Worm (Caenorhabditis elegans) whole organism, L3 larva: ENCODE measurements around the gene srbc-57.
A peak's percentile ranks its signal among the peaks of the same experiment; 100 is the strongest.

ENCODE experiments used
- R02D3.7 ChIP-seq: fragments of 150-350 bp; optimal IDR thresholded peaks from 2 replicates; lab custom pipeline; 2014; ENCODE audit warnings: missing biosample characterization, missing genetic modification characterization
- ZK546.5 ChIP-seq: sonication (generic microtip); optimal IDR thresholded peaks from 2 replicates; lab custom pipeline; 2017; ENCODE audit warnings: missing biosample characterization, missing genetic modification characterization
- ama-1 ChIP-seq: fragments of 150-350 bp; optimal IDR thresholded peaks from 2 replicates; lab custom pipeline; 2018
- ceh-82 ChIP-seq: fragments of 150-350 bp; optimal IDR thresholded peaks from 2 replicates; lab custom pipeline; 2014; ENCODE audit warnings: missing biosample characterization, missing genetic modification characterization
- ceh-9 ChIP-seq: sonication (generic microtip); optimal IDR thresholded peaks from 2 replicates; lab custom pipeline; 2018; ENCODE audit warnings: missing biosample characterization, missing genetic modification characterization
- daf-12 ChIP-seq: fragments of 150-350 bp; optimal IDR thresholded peaks from 2 replicates; lab custom pipeline; 2014; ENCODE audit warnings: missing biosample characterization, missing genetic modification reagents, missing genetic modification characterization
- elt-1 ChIP-seq: fragments of 150-350 bp; optimal IDR thresholded peaks from 2 replicates; lab custom pipeline; 2014; ENCODE audit warnings: missing biosample characterization, missing genetic modification characterization
- elt-2 ChIP-seq: sonication (generic microtip); optimal IDR thresholded peaks from 2 replicates; lab custom pipeline; 2016; ENCODE audit warnings: missing genetic modification reagents, mild to moderate bottlenecking, missing genetic modification characterization, missing compliant biosample characterization
- elt-3 ChIP-seq, 3 experiments: fragments of 150-350 bp in 1 of 3; sonication (generic microtip) in 2 of 3; optimal IDR thresholded peaks; 2 replicates in 2 of 3; 4 replicates in 1 of 3; lab custom pipeline; 2014 to 2017; ENCODE audit warnings: missing biosample characterization in 3 of 3, missing genetic modification characterization in 3 of 3
- eor-1 ChIP-seq, 2 experiments: fragments of 150-350 bp; optimal IDR thresholded peaks; 2 replicates each; lab custom pipeline; 2014 to 2018; ENCODE audit warnings: missing biosample characterization in 2 of 2, missing genetic modification characterization in 2 of 2
- fkh-10 ChIP-seq: sonication (generic microtip); optimal IDR thresholded peaks from 2 replicates; lab custom pipeline; 2017; ENCODE audit warnings: missing biosample characterization, missing genetic modification reagents, missing genetic modification characterization
- fkh-2 ChIP-seq: fragments of 150-350 bp; optimal IDR thresholded peaks from 2 replicates; lab custom pipeline; 2014; ENCODE audit warnings: missing biosample characterization, missing genetic modification reagents, missing genetic modification characterization
- fos-1 ChIP-seq: fragments of 150-350 bp; optimal IDR thresholded peaks from 2 replicates; lab custom pipeline; 2014; ENCODE audit warnings: missing biosample characterization, missing genetic modification characterization
- hmg-11 ChIP-seq: sonication (generic microtip); optimal IDR thresholded peaks from 2 replicates; lab custom pipeline; 2016; ENCODE audit warnings: missing genetic modification characterization, missing compliant biosample characterization
- jun-1 ChIP-seq: fragments of 150-350 bp; optimal IDR thresholded peaks from 2 replicates; lab custom pipeline; 2014; ENCODE audit warnings: missing biosample characterization, missing genetic modification reagents, missing genetic modification characterization
- lin-15B ChIP-seq: fragments of 150-350 bp; optimal IDR thresholded peaks from 2 replicates; lab custom pipeline; 2014; ENCODE audit warnings: missing biosample characterization, missing genetic modification characterization
- lin-39 ChIP-seq: fragments of 150-350 bp; optimal IDR thresholded peaks from 2 replicates; lab custom pipeline; 2018; ENCODE audit warnings: missing biosample characterization, missing genetic modification reagents, missing genetic modification characterization
- lsy-12 ChIP-seq: sonication (generic microtip); optimal IDR thresholded peaks from 2 replicates; lab custom pipeline; 2016; ENCODE audit warnings: mild to moderate bottlenecking, missing genetic modification characterization, missing compliant biosample characterization
- mdl-1 ChIP-seq: fragments of 150-350 bp; optimal IDR thresholded peaks from 2 replicates; lab custom pipeline; 2014; ENCODE audit warnings: missing biosample characterization, missing genetic modification characterization
- mml-1 ChIP-seq: fragments of 150-350 bp; sonication (generic microtip); optimal IDR thresholded peaks from 3 replicates; lab custom pipeline; 2014; ENCODE audit warnings: missing biosample characterization, missing genetic modification characterization
- nfya-1 ChIP-seq: sonication (generic microtip); optimal IDR thresholded peaks from 2 replicates; lab custom pipeline; 2017; ENCODE audit warnings: missing genetic modification characterization, mild to moderate bottlenecking, missing compliant biosample characterization, antibody characterized with exemption, moderate library complexity; ENCODE audit not compliant: insufficient read depth
- nhr-11 ChIP-seq: fragments of 150-350 bp; optimal IDR thresholded peaks from 2 replicates; lab custom pipeline; 2014; ENCODE audit warnings: missing biosample characterization, missing genetic modification characterization
- nhr-12 ChIP-seq: fragments of 150-350 bp; optimal IDR thresholded peaks from 2 replicates; lab custom pipeline; 2014; ENCODE audit warnings: missing biosample characterization, missing genetic modification characterization
- nhr-23 ChIP-seq: fragments of 150-350 bp; optimal IDR thresholded peaks from 2 replicates; lab custom pipeline; 2014; ENCODE audit warnings: missing biosample characterization, missing genetic modification reagents, missing genetic modification characterization
- nhr-237 ChIP-seq: fragments of 150-350 bp; optimal IDR thresholded peaks from 2 replicates; lab custom pipeline; 2014; ENCODE audit warnings: missing biosample characterization, missing genetic modification characterization
- nhr-25 ChIP-seq: sonication (generic microtip); optimal IDR thresholded peaks from 2 replicates; lab custom pipeline; 2017; ENCODE audit warnings: missing biosample characterization, missing genetic modification characterization
- nhr-28 ChIP-seq: fragments of 150-350 bp; optimal IDR thresholded peaks from 2 replicates; lab custom pipeline; 2014; ENCODE audit warnings: missing biosample characterization, missing genetic modification characterization
- nhr-43 ChIP-seq: sonication (generic microtip); optimal IDR thresholded peaks from 2 replicates; lab custom pipeline; 2016; ENCODE audit warnings: mild to moderate bottlenecking, missing genetic modification characterization, missing compliant biosample characterization; ENCODE audit not compliant: poor library complexity, severe bottlenecking
- nhr-76 ChIP-seq: fragments of 150-350 bp; sonication (generic microtip); optimal IDR thresholded peaks from 5 replicates; lab custom pipeline; 2014; ENCODE audit warnings: missing biosample characterization, missing genetic modification characterization
- nhr-77 ChIP-seq: fragments of 150-350 bp; optimal IDR thresholded peaks from 2 replicates; lab custom pipeline; 2014; ENCODE audit warnings: missing biosample characterization, missing genetic modification characterization
- pha-4 ChIP-seq: fragments of 150-350 bp; optimal IDR thresholded peaks from 2 replicates; lab custom pipeline; 2014; ENCODE audit warnings: missing biosample characterization, missing genetic modification reagents, missing genetic modification characterization
- pqm-1 ChIP-seq: fragments of 150-350 bp; optimal IDR thresholded peaks from 2 replicates; lab custom pipeline; 2017; ENCODE audit warnings: missing biosample characterization, missing genetic modification characterization, inconsistent platforms
- sea-2 ChIP-seq: fragments of 150-350 bp; sonication (generic microtip); optimal IDR thresholded peaks from 4 replicates; lab custom pipeline; 2014; ENCODE audit warnings: missing biosample characterization, missing genetic modification reagents, missing genetic modification characterization
- skn-1 ChIP-seq: fragments of 150-350 bp; optimal IDR thresholded peaks from 2 replicates; lab custom pipeline; 2014; ENCODE audit warnings: missing biosample characterization, missing genetic modification characterization
- ztf-11 ChIP-seq: fragments of 150-350 bp; optimal IDR thresholded peaks from 2 replicates; lab custom pipeline; 2014; ENCODE audit warnings: missing biosample characterization, missing genetic modification characterization

srbc-57 gene

ce11 chrV:450757-451501 lies 17.4 kb downstream of the srbc-57 start, which contains the start of gene nhr-123:
TSS of gene nhr-123 (plus strand) at chrV:451451.
- TF ChIP-seq nfya-1 (tag; lab: Kevin White, UChicago) (no peak), lin-39 (tag; lab: Kevin White, UChicago) (no peak), R02D3.7 (tag; lab: Kevin White, UChicago) (no peak), elt-2 (peak; percentile 35), pha-4 (tag; lab: Kevin White, UChicago) (peak; percentile 27), nhr-43 (tag; lab: Kevin White, UChicago) (no peak)
- TF ChIP-seq, all 47 proteins: peak for 2

- TF ChIP-seq elt-2 (peak; percentile 57), nhr-76 (tag; lab: Kevin White, UChicago) (no peak), pqm-1 (tag; lab: Kevin White, UChicago) (peak; percentile 47)
Measured at ce11 chrV:449685-450084, 18.7 kb downstream of the srbc-57 start, which contains the start of gene M02H5.8. TSS of gene M02H5.8 (plus strand) at chrV:449981.

- TF ChIP-seq sea-2 (GFP tag; lab: Kevin White, UChicago) (no peak), elt-1 (no peak), eor-1 (tag; optimal IDR thresholded peaks at IDR 0.05; lab: Kevin White, UChicago) (no peak), fkh-10 (GFP tag; lab: Kevin White, UChicago) (no peak), nhr-11 (tag; lab: Kevin White, UChicago) (no peak), hmg-11 (tag; lab: Kevin White, UChicago) (no peak), nhr-12 (tag; lab: Kevin White, UChicago) (no peak), ztf-11 (tag; lab: Kevin White, UChicago) (no peak), ama-1 (no peak), mdl-1 (no peak), lin-39 (tag; lab: Kevin White, UChicago) (no peak), lin-15B (tag; lab: Kevin White, UChicago) (no peak), nhr-25 (no peak), nhr-237 (no peak), skn-1 (tag; lab: Kevin White, UChicago) (no peak), nhr-76 (tag; lab: Kevin White, UChicago) (no peak)
Measured at ce11 chrV:449130-449529, 19.2 kb downstream of the srbc-57 start, which contains the start of gene srh-35. TSS of gene srh-35 (minus strand) at chrV:449230.

ce11 chrV:446988-447387 lies 21.4 kb downstream of the srbc-57 start:
- no peak for TF ChIP-seq nhr-28
- no peak for TF ChIP-seq mdl-1
- TF ChIP-seq sea-2 (GFP tag; lab: Kevin White, UChicago), result no peak
- TF ChIP-seq elt-3 (tag; optimal IDR thresholded peaks at IDR 0.05; lab: Kevin White, UChicago), result no peak
- TF ChIP-seq elt-2, result no peak
- TF ChIP-seq ceh-9 (tag; lab: Kevin White, UChicago), result no peak
- no peak for TF ChIP-seq lsy-12 (tag; lab: Kevin White, UChicago)
- no peak for TF ChIP-seq jun-1 (tag; lab: Kevin White, UChicago)
- TF ChIP-seq daf-12, result no peak
- no peak for TF ChIP-seq nhr-237
- TF ChIP-seq lin-39 (tag; lab: Kevin White, UChicago), result no peak
- no peak for TF ChIP-seq pqm-1 (tag; lab: Kevin White, UChicago)
- no peak for TF ChIP-seq fos-1
- no peak for TF ChIP-seq ZK546.5
- TF ChIP-seq nhr-76 (tag; lab: Kevin White, UChicago), result no peak
- TF ChIP-seq nhr-23 (tag; lab: Kevin White, UChicago), result no peak

- no peak for TF ChIP-seq nhr-77
- no peak for TF ChIP-seq nhr-25
- TF ChIP-seq elt-3 (tag; optimal IDR thresholded peaks at IDR 0.05; lab: Kevin White, UChicago), result no peak
- no peak for TF ChIP-seq fkh-2 (tag; lab: Kevin White, UChicago)
- TF ChIP-seq mml-1 (tag; lab: Kevin White, UChicago), result no peak
- TF ChIP-seq nhr-237, result no peak
- no peak for TF ChIP-seq ceh-82 (tag; lab: Kevin White, UChicago)
Measured at ce11 chrV:446574-446973, 21.8 kb downstream of the srbc-57 start, which contains the start of gene srh-34. TSS of gene srh-34 (minus strand) at chrV:446674.
